Fruit fly (Drosophila melanogaster): ENCODE data around the gene CG43185.

dm6 chr2L:5925164-5925563 lies 40.5 kb downstream of the CG43185 start:
- TF ChIP-seq CG8478 (optimal IDR thresholded peaks at IDR 0.05) (no peak), CTCF (optimal IDR thresholded peaks at IDR 0.05) (no peak)

All from S2 (cell line).